Fruit fly (Drosophila melanogaster): ENCODE data around the gene CG15891.

- TF ChIP-seq EcR (GFP tag; optimal IDR thresholded peaks at IDR 0.05) = no peak
- TF ChIP-seq psq (optimal IDR thresholded peaks at IDR 0.05) = no peak
- no peak for TF ChIP-seq Dll (optimal IDR thresholded peaks at IDR 0.05)
- no peak for TF ChIP-seq CG8478 (optimal IDR thresholded peaks at IDR 0.05)
- no peak for TF ChIP-seq usp (GFP tag; optimal IDR thresholded peaks at IDR 0.05)
- no peak for TF ChIP-seq pan (optimal IDR thresholded peaks at IDR 0.05)
Measured at dm6 chrX:6344538-6345074, 49.5 kb upstream of the CG15891 start.
